Worm (Caenorhabditis elegans) whole organism, L4/young adult: ENCODE measurements around the gene nhr-170.

ENCODE experiments used
- W03F9.2 ChIP-seq: fragments of 150-350 bp; optimal IDR thresholded peaks from 2 replicates; lab custom pipeline; 2014; ENCODE audit warnings: missing biosample characterization, missing genetic modification characterization
- dao-5 ChIP-seq: sonication (generic microtip); optimal IDR thresholded peaks from 2 replicates; lab custom pipeline; 2016; ENCODE audit warnings: missing genotype, missing genetic modification characterization, moderate library complexity, missing compliant biosample characterization
- him-1 ChIP-seq: sonication (generic microtip); optimal IDR thresholded peaks from 2 replicates; lab custom pipeline; 2016; ENCODE audit warnings: missing genotype, missing genetic modification reagents, missing genetic modification characterization, missing compliant biosample characterization

ce11 chrV:18819643-18820042, 19.0 kb upstream of the nhr-170 start, which contains the start of gene ncs-5:
- TF ChIP-seq dao-5 (tag; lab: Kevin White, UChicago) = no peak
- no peak for TF ChIP-seq him-1 (tag; lab: Kevin White, UChicago)
- no peak for TF ChIP-seq W03F9.2 (tag; lab: Kevin White, UChicago)
